Worm (Caenorhabditis elegans) whole organism, L3 larva: ENCODE measurements around the gene rgs-3.

Experiments used
- fkh-10 ChIP-seq: sonication (generic microtip); optimal IDR thresholded peaks from 2 replicates; lab custom pipeline; 2017; ENCODE audit warnings: missing biosample characterization, missing genetic modification reagents, missing genetic modification characterization
- nhr-25 ChIP-seq: sonication (generic microtip); optimal IDR thresholded peaks from 2 replicates; lab custom pipeline; 2017; ENCODE audit warnings: missing biosample characterization, missing genetic modification characterization
- pha-4 ChIP-seq: fragments of 150-350 bp; optimal IDR thresholded peaks from 2 replicates; lab custom pipeline; 2014; ENCODE audit warnings: missing biosample characterization, missing genetic modification reagents, missing genetic modification characterization
- snpc-4 ChIP-seq: fragments of 150-350 bp; optimal IDR thresholded peaks from 2 replicates; lab custom pipeline; 2014; ENCODE audit warnings: missing biosample characterization, missing genetic modification characterization

- TF ChIP-seq snpc-4 (tag; lab: Kevin White, UChicago), result peak; percentile 61
- peak; percentile 0 for TF ChIP-seq nhr-25
- TF ChIP-seq fkh-10 (GFP tag; lab: Kevin White, UChicago), result no peak
- no peak for TF ChIP-seq pha-4 (tag; lab: Kevin White, UChicago)
These were observed 2.2 kb upstream of the rgs-3 start, which contains the start of the genes tpp-2 and rbbp-5 for ce11 chrII:6097441-6097840.
